Fruit fly (Drosophila melanogaster) whole organism, pupa: ENCODE results near the gene CG11456.

Experiments used
- CG10348 ChIP-seq: fragments of 200-800 bp; sonication (Bioruptor generic); IDR thresholded peaks from 2 replicates; pipeline ENCODE4 v1.3.6; 2022; ENCODE audit warnings: missing biosample characterization, missing genetic modification characterization
- EcR ChIP-seq: fragments of 200-800 bp; sonication (Bioruptor generic); optimal IDR thresholded peaks from 3 replicates; lab custom pipeline; 2019; ENCODE audit warnings: missing biosample characterization, missing genetic modification characterization, mild to moderate bottlenecking, moderate library complexity, missing genetic modification reagents
- fd96Ca ChIP-seq: fragments of 200-800 bp; sonication (Bioruptor generic); IDR thresholded peaks from 3 replicates; pipeline ENCODE4 v1.3.6; 2022; ENCODE audit warnings: missing biosample characterization, missing genetic modification characterization

DNA sequence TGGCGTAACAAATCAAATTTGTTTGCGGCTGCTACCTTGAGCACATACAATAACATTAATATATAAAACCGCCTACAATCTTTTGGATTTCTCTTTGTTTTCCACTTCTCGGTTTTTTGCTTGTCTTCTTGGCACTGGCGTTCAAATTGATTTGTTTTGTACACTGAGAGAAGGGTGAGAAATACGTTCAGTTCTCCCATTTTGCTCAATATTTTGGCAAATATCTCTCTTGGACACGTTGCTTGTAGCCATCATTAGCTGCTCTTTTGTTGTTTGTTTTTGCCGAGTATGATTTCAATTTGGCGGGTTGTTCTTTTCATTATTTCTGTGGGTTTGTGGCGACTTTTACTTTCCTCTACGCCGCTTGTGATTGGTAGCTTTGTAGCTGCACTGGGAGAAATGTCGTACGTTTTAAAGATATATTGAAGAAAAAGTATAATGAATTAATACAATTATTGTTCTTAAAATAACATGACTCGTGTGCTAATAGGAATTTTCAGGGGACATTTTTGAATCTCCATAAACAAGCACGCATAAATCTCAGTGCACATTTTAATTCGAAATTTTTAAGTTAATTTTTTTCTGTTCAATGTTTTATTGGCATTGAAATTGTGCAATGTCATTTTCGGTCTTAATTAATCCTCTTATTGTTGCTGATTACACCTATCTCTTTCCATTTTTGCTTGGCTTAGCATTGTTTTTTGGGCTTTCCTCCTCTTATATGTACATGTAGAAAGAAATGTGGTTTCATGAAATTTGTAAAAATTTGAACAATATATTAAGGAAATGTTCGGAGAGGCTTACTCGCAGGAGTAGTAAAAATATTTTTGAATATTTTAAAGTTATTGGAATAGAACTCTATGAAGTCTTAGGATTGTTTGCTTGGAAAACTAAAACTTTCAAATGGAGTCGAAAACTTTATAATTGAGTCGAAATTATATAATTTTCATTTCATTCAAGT lies 14.6 kb upstream of the CG11456 start:
- no peak for TF ChIP-seq CG10348
- no peak for TF ChIP-seq EcR (GFP tag; lab: Kevin White, UChicago)
- TF ChIP-seq fd96Ca (GFP tag; lab: Robert Waterston, UW): no peak
